Fruit fly (Drosophila melanogaster) whole organism, embryonic: ENCODE results near the gene Prp31.
A peak's percentile ranks its signal among the peaks of the same experiment; 100 is the strongest.

Experiments used
- Adf1 ChIP-seq: fragments of 200-800 bp; sonication (Bioruptor generic); IDR thresholded peaks from 2 replicates; pipeline ENCODE4 v1.3.6; 2022; ENCODE audit warnings: missing biosample characterization, missing genetic modification characterization
- Asciz ChIP-seq: fragments of 200-800 bp; sonication (Bioruptor generic); optimal IDR thresholded peaks from 2 replicates; lab custom pipeline; 2017; ENCODE audit warnings: missing biosample characterization, mild to moderate bottlenecking, missing genetic modification characterization, missing genetic modification reagents
- BEAF-32 ChIP-seq: fragments of 200-800 bp; sonication (Bioruptor generic); optimal IDR thresholded peaks from 3 replicates; lab custom pipeline; 2017; ENCODE audit warnings: missing biosample characterization, missing genetic modification characterization, mild to moderate bottlenecking, moderate library complexity, missing genetic modification reagents
- Bgb ChIP-seq: fragments of 200-800 bp; sonication (Bioruptor generic); IDR thresholded peaks from 2 replicates; pipeline ENCODE4 v1.3.6; 2022; ENCODE audit warnings: missing biosample characterization, missing genetic modification characterization; ENCODE audit not compliant: partially characterized antibody
- CG10267 ChIP-seq: fragments of 200-800 bp; sonication (Bioruptor generic); optimal IDR thresholded peaks from 2 replicates; lab custom pipeline; 2018; ENCODE audit warnings: missing biosample characterization, mild to moderate bottlenecking, missing genetic modification characterization, moderate library complexity
- CG13296 ChIP-seq: fragments of 200-800 bp; sonication (Bioruptor generic); optimal IDR thresholded peaks from 3 replicates; lab custom pipeline; 2018; ENCODE audit warnings: missing biosample characterization, mild to moderate bottlenecking, missing genetic modification characterization
- CG13894 ChIP-seq: fragments of 200-800 bp; sonication (Bioruptor generic); optimal IDR thresholded peaks from 3 replicates; lab custom pipeline; 2018; ENCODE audit warnings: missing biosample characterization, mild to moderate bottlenecking, missing genetic modification characterization, moderate library complexity
- CG14050 ChIP-seq: fragments of 200-800 bp; sonication (Bioruptor generic); IDR thresholded peaks from 3 replicates; pipeline ENCODE4 v1.3.6; 2022; ENCODE audit warnings: missing biosample characterization, missing genetic modification characterization
- CG14710 ChIP-seq: fragments of 200-800 bp; sonication (Bioruptor generic); optimal IDR thresholded peaks from 3 replicates; lab custom pipeline; 2019; ENCODE audit warnings: missing biosample characterization, mild to moderate bottlenecking, missing genetic modification characterization, moderate library complexity
- CG15479 ChIP-seq: fragments of 200-800 bp; sonication (Bioruptor generic); optimal IDR thresholded peaks from 3 replicates; lab custom pipeline; 2019; ENCODE audit warnings: missing biosample characterization, mild to moderate bottlenecking, missing genetic modification characterization, moderate library complexity
- CG1602 ChIP-seq: fragments of 200-800 bp; sonication (Bioruptor generic); optimal IDR thresholded peaks from 3 replicates; lab custom pipeline; 2016; ENCODE audit warnings: missing biosample characterization, missing genetic modification characterization
- CG2129 ChIP-seq: fragments of 200-800 bp; sonication (Bioruptor generic); IDR thresholded peaks from 2 replicates; pipeline ENCODE4 v1.3.6; 2022; ENCODE audit warnings: missing biosample characterization, missing genetic modification characterization; ENCODE audit not compliant: partially characterized antibody
- CG3065 ChIP-seq: fragments of 200-800 bp; sonication (Bioruptor generic); optimal IDR thresholded peaks from 2 replicates; lab custom pipeline; 2016; ENCODE audit warnings: missing biosample characterization, missing genetic modification characterization
- CG4854 ChIP-seq: fragments of 200-800 bp; sonication (Bioruptor generic); optimal IDR thresholded peaks from 2 replicates; lab custom pipeline; 2016; ENCODE audit warnings: missing biosample characterization, missing genetic modification characterization, inconsistent platforms
- CG6813 ChIP-seq: fragments of 200-800 bp; sonication (Bioruptor generic); optimal IDR thresholded peaks from 2 replicates; lab custom pipeline; 2017; ENCODE audit warnings: missing biosample characterization, missing genetic modification characterization, mild to moderate bottlenecking, moderate library complexity, missing genetic modification reagents
- CG7271 ChIP-seq: fragments of 200-800 bp; sonication (Bioruptor generic); optimal IDR thresholded peaks from 2 replicates; lab custom pipeline; 2018; ENCODE audit warnings: missing biosample characterization, mild to moderate bottlenecking, missing genetic modification characterization, moderate library complexity
- CG8388 ChIP-seq: fragments of 200-800 bp; sonication (Bioruptor generic); optimal IDR thresholded peaks from 2 replicates; lab custom pipeline; 2019; ENCODE audit warnings: missing biosample characterization, mild to moderate bottlenecking, missing genetic modification characterization, moderate library complexity
- CG8924 ChIP-seq: fragments of 200-800 bp; optimal IDR thresholded peaks from 3 replicates; lab custom pipeline; 2019; ENCODE audit warnings: missing biosample characterization, mild to moderate bottlenecking, missing genetic modification characterization, moderate library complexity
- CkIIα-i1 ChIP-seq: fragments of 200-800 bp; sonication (Bioruptor generic); IDR thresholded peaks from 2 replicates; pipeline ENCODE4 v1.3.6; 2022; ENCODE audit warnings: missing biosample characterization, missing genetic modification characterization
- Doc2 ChIP-seq: fragments of 200-800 bp; sonication (Bioruptor generic); IDR thresholded peaks from 2 replicates; pipeline ENCODE4 v1.3.6; 2022; ENCODE audit warnings: missing biosample characterization, missing genetic modification characterization
- Dref ChIP-seq: fragments of 200-800 bp; sonication (Bioruptor generic); IDR thresholded peaks from 2 replicates; pipeline ENCODE4 v1.3.6; 2022; ENCODE audit warnings: missing biosample characterization, missing genetic modification characterization
- E2f2 ChIP-seq: fragments of 200-800 bp; sonication (Bioruptor generic); IDR thresholded peaks from 2 replicates; pipeline ENCODE4 v1.3.6; 2022; ENCODE audit warnings: missing biosample characterization, missing genetic modification characterization
- HLH3B ChIP-seq: fragments of 200-800 bp; sonication (Bioruptor generic); IDR thresholded peaks from 2 replicates; pipeline ENCODE4 v1.3.6; 2022; ENCODE audit warnings: missing biosample characterization, missing genetic modification characterization
- Nf-YB ChIP-seq: fragments of 200-800 bp; sonication (Bioruptor generic); optimal IDR thresholded peaks from 3 replicates; lab custom pipeline; 2019; ENCODE audit warnings: missing biosample characterization, mild to moderate bottlenecking, missing genetic modification characterization, moderate library complexity
- Sox102F ChIP-seq: fragments of 200-800 bp; sonication (Bioruptor generic); optimal IDR thresholded peaks from 2 replicates; lab custom pipeline; 2018; ENCODE audit warnings: missing biosample characterization, mild to moderate bottlenecking, missing genetic modification characterization, moderate library complexity
- Sry-δ ChIP-seq: fragments of 200-800 bp; sonication (Bioruptor generic); optimal IDR thresholded peaks from 2 replicates; lab custom pipeline; 2016; ENCODE audit warnings: missing biosample characterization, missing genetic modification characterization
- YL-1 ChIP-seq: fragments of 200-800 bp; sonication (Bioruptor generic); optimal IDR thresholded peaks from 3 replicates; lab custom pipeline; 2017; ENCODE audit warnings: missing biosample characterization, mild to moderate bottlenecking, missing genetic modification characterization
- amos ChIP-seq: fragments of 200-800 bp; sonication (Bioruptor generic); IDR thresholded peaks from 2 replicates; pipeline ENCODE4 v1.3.6; 2022; ENCODE audit warnings: missing biosample characterization, missing genetic modification characterization; ENCODE audit not compliant: partially characterized antibody
- ase ChIP-seq: fragments of 200-800 bp; sonication (Bioruptor generic); IDR thresholded peaks from 3 replicates; pipeline ENCODE4 v1.3.6; 2022; ENCODE audit warnings: missing biosample characterization, missing genetic modification characterization
- cato ChIP-seq: fragments of 200-800 bp; sonication (Bioruptor generic); optimal IDR thresholded peaks from 2 replicates; lab custom pipeline; 2016; ENCODE audit warnings: missing biosample characterization, missing genetic modification characterization, borderline replicate concordance
- chif ChIP-seq, 2 experiments: fragments of 200-800 bp; sonication (Bioruptor generic); optimal IDR thresholded peaks; 3 replicates each; lab custom pipeline; 2016; ENCODE audit warnings: missing biosample characterization in 2 of 2, missing genetic modification characterization in 2 of 2
- dmrt99B ChIP-seq: fragments of 200-800 bp; sonication (Bioruptor generic); optimal IDR thresholded peaks from 2 replicates; lab custom pipeline; 2018; ENCODE audit warnings: missing biosample characterization, mild to moderate bottlenecking, missing genetic modification characterization, moderate library complexity
- eve ChIP-seq, 2 experiments: fragments of >200 bp; optimal IDR thresholded peaks; 2 replicates each; lab custom pipeline; 2017; ENCODE audit warnings: missing biosample characterization in 2 of 2, missing genetic modification characterization in 2 of 2
- gce ChIP-seq: fragments of 200-800 bp; sonication (Bioruptor generic); IDR thresholded peaks from 3 replicates; pipeline ENCODE4 v1.3.6; 2022; ENCODE audit warnings: missing biosample characterization, missing genetic modification characterization
- gcm ChIP-seq: fragments of 200-800 bp; sonication (Bioruptor generic); optimal IDR thresholded peaks from 2 replicates; lab custom pipeline; 2019; ENCODE audit warnings: missing biosample characterization, mild to moderate bottlenecking, missing genetic modification characterization, moderate library complexity
- h ChIP-seq: fragments of >200 bp; optimal IDR thresholded peaks from 2 replicates; lab custom pipeline; 2017
- jigr1 ChIP-seq: fragments of 200-800 bp; sonication (Bioruptor generic); IDR thresholded peaks from 3 replicates; pipeline ENCODE4 v1.3.6; 2022; ENCODE audit warnings: missing biosample characterization, missing genetic modification characterization
- lmd ChIP-seq: fragments of 200-800 bp; sonication (Bioruptor generic); IDR thresholded peaks from 2 replicates; pipeline ENCODE4 v1.3.6; 2022; ENCODE audit warnings: missing biosample characterization, missing genetic modification characterization
- lola ChIP-seq, 3 experiments: fragments of >200 bp in 2 of 3; fragments of 200-800 bp in 1 of 3; sonication (Bioruptor generic) in 1 of 3; optimal IDR thresholded peaks; 2 replicates each; lab custom pipeline; 2017 to 2019; ENCODE audit warnings: missing biosample characterization in 3 of 3, missing genetic modification characterization in 3 of 3, mild to moderate bottlenecking in 1 of 3, moderate library complexity in 1 of 3
- oc ChIP-seq: fragments of 200-800 bp; sonication (Bioruptor generic); optimal IDR thresholded peaks from 2 replicates; lab custom pipeline; 2018; ENCODE audit warnings: missing biosample characterization, mild to moderate bottlenecking, missing genetic modification characterization, moderate library complexity
- pita ChIP-seq: fragments of 200-800 bp; sonication (Bioruptor generic); optimal IDR thresholded peaks from 2 replicates; lab custom pipeline; 2017; ENCODE audit warnings: missing biosample characterization, mild to moderate bottlenecking, missing genetic modification characterization
- prd ChIP-seq, 3 experiments: fragments of >200 bp in 2 of 3; fragments of 200-800 bp in 1 of 3; sonication (Bioruptor generic) in 1 of 3; optimal IDR thresholded peaks in 2 of 3; IDR thresholded peaks in 1 of 3; 2 replicates in 2 of 3; 3 replicates in 1 of 3; pipeline versions ENCODE4 v1.3.6 to Lab custom; 2017 to 2022; ENCODE audit warnings: missing biosample characterization in 1 of 3, missing genetic modification characterization in 1 of 3
- pzg ChIP-seq: fragments of 200-800 bp; sonication (Bioruptor generic); optimal IDR thresholded peaks from 3 replicates; lab custom pipeline; 2018; ENCODE audit warnings: missing biosample characterization, mild to moderate bottlenecking, missing genetic modification characterization, moderate library complexity
- sna ChIP-seq: fragments of 200-800 bp; sonication (Bioruptor generic); IDR thresholded peaks from 2 replicates; pipeline ENCODE4 v1.3.6; 2022; ENCODE audit warnings: missing biosample characterization, missing genetic modification characterization; ENCODE audit not compliant: partially characterized antibody
- tup ChIP-seq: fragments of 200-800 bp; sonication (Bioruptor generic); optimal IDR thresholded peaks from 2 replicates; lab custom pipeline; 2016; ENCODE audit warnings: missing biosample characterization, mild to moderate bottlenecking, missing genetic modification characterization, moderate library complexity
- unpg ChIP-seq: fragments of 200-800 bp; sonication (Bioruptor generic); optimal IDR thresholded peaks from 3 replicates; lab custom pipeline; 2018; ENCODE audit warnings: missing biosample characterization, mild to moderate bottlenecking, missing genetic modification characterization, moderate library complexity
- wek ChIP-seq: fragments of 200-800 bp; sonication (Bioruptor generic); optimal IDR thresholded peaks from 3 replicates; lab custom pipeline; 2018; ENCODE audit warnings: missing biosample characterization, mild to moderate bottlenecking, missing genetic modification characterization, moderate library complexity
- zen2 ChIP-seq: fragments of 200-800 bp; sonication (Bioruptor generic); IDR thresholded peaks from 3 replicates; pipeline ENCODE4 v1.3.6; 2022; ENCODE audit warnings: missing biosample characterization, missing genetic modification characterization; ENCODE audit not compliant: partially characterized antibody

Gene Prp31

dm6 chr3L:15113257-15113656, 45.6 kb upstream of the Prp31 start, which contains the start of gene CG13458:
Gene CG13458, plus strand, starts transcription at chr3L:15113557.
- TF ChIP-seq zen2 = no peak
- TF ChIP-seq jigr1 (GFP tag; lab: Robert Waterston, UW) = no peak
- no peak for TF ChIP-seq lola (GFP tag; optimal IDR thresholded peaks at IDR 0.05; lab: Kevin White, UChicago)
- TF ChIP-seq dmrt99B = no peak
- TF ChIP-seq E2f2 = no peak; the same call in 1 of the 2 replicates
- no peak for TF ChIP-seq eve (GFP tag; optimal IDR thresholded peaks at IDR 0.05; lab: Kevin White, UChicago)
- TF ChIP-seq CG3065 = no peak
- TF ChIP-seq CG13894 = no peak
- TF ChIP-seq Doc2 (GFP tag; lab: Robert Waterston, UW) = no peak
- no peak for TF ChIP-seq CG1602 (GFP tag; lab: Kevin White, UChicago)

- TF ChIP-seq CG8388 (GFP tag; lab: Kevin White, UChicago) (no peak), oc (tag; lab: Kevin White, UChicago) (no peak), chif (GFP tag; optimal IDR thresholded peaks at IDR 0.05; lab: Kevin White, UChicago) (no peak), Doc2 (GFP tag; lab: Robert Waterston, UW) (no peak), wek (no peak), CkIIα-i1 (GFP tag; lab: Robert Waterston, UW) (no peak), pita (GFP tag; lab: Kevin White, UChicago) (no peak), unpg (GFP tag; lab: Kevin White, UChicago) (no peak), Sox102F (no peak), CG2129 (GFP tag; lab: Robert Waterston, UW) (peak; percentile 48), ase (no peak), amos (GFP tag; lab: Robert Waterston, UW) (peak; percentile 80; the same call in 1 of the 2 replicates), CG15479 (peak; percentile 53), CG1602 (GFP tag; lab: Kevin White, UChicago) (no peak), HLH3B (no peak), h (no peak), CG7271 (no peak), pzg (GFP tag; lab: Kevin White, UChicago) (peak; percentile 71), CG14710 (tag; lab: Kevin White, UChicago) (peak; percentile 54), sna (GFP tag; lab: Robert Waterston, UW) (peak; percentile 98), Nf-YB (GFP tag; lab: Kevin White, UChicago) (no peak), Sry-δ (GFP tag; lab: Kevin White, UChicago) (peak; percentile 60), CG4854 (GFP tag; lab: Kevin White, UChicago) (no peak), lmd (GFP tag; lab: Robert Waterston, UW) (no peak), zen2 (peak; percentile 93), CG14050 (GFP tag; lab: Robert Waterston, UW) (no peak), CG13296 (GFP tag; lab: Kevin White, UChicago) (no peak), CG6813 (GFP tag; lab: Kevin White, UChicago) (no peak), prd (optimal IDR thresholded peaks at IDR 0.05; lab: Kevin White, UChicago) (no peak), prd (GFP tag; IDR thresholded peaks at IDR 0.05; lab: Robert Waterston, UW) (no peak), gcm (GFP tag; lab: Kevin White, UChicago) (no peak), Asciz (GFP tag; lab: Kevin White, UChicago) (no peak), YL-1 (GFP tag; lab: Kevin White, UChicago) (peak; percentile 20), CG8924 (tag; lab: Kevin White, UChicago) (no peak), cato (GFP tag; lab: Kevin White, UChicago) (no peak), tup (GFP tag; lab: Kevin White, UChicago) (no peak), gce (no peak), BEAF-32 (GFP tag; lab: Kevin White, UChicago) (peak; percentile 71), CG10267 (tag; lab: Kevin White, UChicago) (peak; percentile 80), Adf1 (GFP tag; lab: Robert Waterston, UW) (no peak), Bgb (peak; percentile 87), Dref (peak; percentile 90)
Observed at dm6 chr3L:15116536-15116935, 42.4 kb upstream of the Prp31 start, which contains the start of gene Cep135. Gene Cep135, plus strand, starts transcription at chr3L:15116737.
